Worm (Caenorhabditis elegans) whole organism, midembryonic: ENCODE measurements around the gene F33D4.6.

ENCODE experiments used
- T22C8.4 ChIP-seq: fragments of 200-800 bp; sonication (Bioruptor generic); IDR thresholded peaks from 2 replicates; pipeline ENCODE4 v1.3.6; 2022; ENCODE audit warnings: missing genetic modification characterization, missing compliant biosample characterization
- cog-1 ChIP-seq: sonication (generic microtip); optimal IDR thresholded peaks from 2 replicates; lab custom pipeline; 2016; ENCODE audit warnings: missing genetic modification characterization, missing compliant biosample characterization
- flt-1 ChIP-seq: fragments of 200-800 bp; sonication (Bioruptor generic); IDR thresholded peaks from 2 replicates; pipeline ENCODE4 v1.3.6; 2022; ENCODE audit warnings: missing genetic modification characterization, missing compliant biosample characterization
- klf-2 ChIP-seq: fragments of 200-800 bp; sonication (Bioruptor generic); conservative IDR thresholded peaks from 2 replicates; pipeline ENCODE4 v1.3.6; 2022; ENCODE audit warnings: missing genetic modification reagents, missing genetic modification characterization, missing compliant biosample characterization
- med-1 ChIP-seq: sonication (generic microtip); optimal IDR thresholded peaks from 2 replicates; lab custom pipeline; 2017; ENCODE audit warnings: missing genetic modification characterization, mild to moderate bottlenecking, missing compliant biosample characterization, antibody characterized with exemption, missing genetic modification reagents; ENCODE audit not compliant: insufficient read depth
- ref-1 ChIP-seq: fragments of 200-800 bp; sonication (Bioruptor generic); conservative IDR thresholded peaks from 2 replicates; pipeline ENCODE4 v1.3.6; 2022; ENCODE audit warnings: missing genetic modification reagents, missing genetic modification characterization, missing compliant biosample characterization
- tab-1 ChIP-seq: fragments of 200-800 bp; sonication (Bioruptor generic); IDR thresholded peaks from 2 replicates; pipeline ENCODE4 v1.3.6; 2022; ENCODE audit warnings: missing genetic modification characterization, missing compliant biosample characterization
- ztf-23 ChIP-seq: fragments of 200-800 bp; sonication (Bioruptor generic); IDR thresholded peaks from 2 replicates; pipeline ENCODE4 v1.3.6; 2022; ENCODE audit warnings: missing genetic modification reagents, missing genetic modification characterization, missing compliant biosample characterization
- ztf-29 ChIP-seq: fragments of 200-800 bp; sonication (Bioruptor generic); IDR thresholded peaks from 2 replicates; pipeline ENCODE4 v1.3.6; 2022; ENCODE audit warnings: missing genetic modification reagents, missing genetic modification characterization, missing compliant biosample characterization

- no peak for TF ChIP-seq ztf-29
- no peak for TF ChIP-seq med-1
- TF ChIP-seq klf-2 (GFP tag; lab: Robert Waterston, UW): no peak
- no peak for TF ChIP-seq T22C8.4
- TF ChIP-seq tab-1 (GFP tag; lab: Robert Waterston, UW): no peak
- TF ChIP-seq ref-1: no peak
- TF ChIP-seq cog-1 (tag; lab: Kevin White, UChicago): no peak
- TF ChIP-seq flt-1 (GFP tag; lab: Robert Waterston, UW): no peak
- no peak for TF ChIP-seq ztf-23
Measured at ce11 chrIV:7763748-7764147, 45.9 kb upstream of the F33D4.6 start, which contains the start of the genes C46A5.6 and C46A5.1.
